Fruit fly (Drosophila melanogaster) whole organism, prepupa: ENCODE data around the gene S6kII.

ENCODE experiments used
- CG11294 ChIP-seq: fragments of 200-800 bp; sonication (Bioruptor generic); IDR thresholded peaks from 2 replicates; pipeline ENCODE4 v1.3.6; 2022; ENCODE audit warnings: missing biosample characterization, missing genetic modification characterization
- CG3032 ChIP-seq: fragments of 200-800 bp; optimal IDR thresholded peaks from 2 replicates; lab custom pipeline; 2019; ENCODE audit warnings: missing biosample characterization, mild to moderate bottlenecking, missing genetic modification characterization, moderate library complexity
- CG6792 ChIP-seq: fragments of 200-800 bp; sonication (Bioruptor generic); optimal IDR thresholded peaks from 3 replicates; lab custom pipeline; 2016; ENCODE audit warnings: missing biosample characterization, missing genetic modification characterization
- Lpt ChIP-seq: fragments of 200-800 bp; sonication (Bioruptor generic); optimal IDR thresholded peaks from 3 replicates; lab custom pipeline; 2016; ENCODE audit warnings: missing biosample characterization, missing genetic modification characterization
- Smox ChIP-seq: fragments of 200-800 bp; sonication (Bioruptor generic); optimal IDR thresholded peaks from 3 replicates; lab custom pipeline; 2016; ENCODE audit warnings: missing biosample characterization, missing genetic modification characterization
- Sox102F ChIP-seq: fragments of 200-800 bp; sonication (Bioruptor generic); optimal IDR thresholded peaks from 2 replicates; lab custom pipeline; 2016; ENCODE audit warnings: missing biosample characterization, mild to moderate bottlenecking, missing genetic modification characterization
- cyc ChIP-seq: fragments of 200-800 bp; sonication (Bioruptor generic); optimal IDR thresholded peaks from 3 replicates; lab custom pipeline; 2016; ENCODE audit warnings: missing biosample characterization, missing genetic modification characterization
- net ChIP-seq: fragments of 200-800 bp; sonication (Bioruptor generic); optimal IDR thresholded peaks from 3 replicates; lab custom pipeline; 2016; ENCODE audit warnings: missing biosample characterization, missing genetic modification characterization
- pdm3 ChIP-seq: fragments of 200-800 bp; sonication (Bioruptor generic); optimal IDR thresholded peaks from 3 replicates; lab custom pipeline; 2016; ENCODE audit warnings: missing biosample characterization, missing genetic modification characterization
- ss ChIP-seq, 2 experiments: fragments of 200-800 bp; sonication (Bioruptor generic); optimal IDR thresholded peaks; 2 replicates in 1 of 2; 3 replicates in 1 of 2; lab custom pipeline; 2017 to 2018; ENCODE audit warnings: mild to moderate bottlenecking in 2 of 2, missing biosample characterization in 2 of 2, missing genetic modification characterization in 2 of 2, moderate library complexity in 1 of 2
- topi ChIP-seq: fragments of 200-800 bp; sonication (Bioruptor generic); optimal IDR thresholded peaks from 3 replicates; lab custom pipeline; 2016; ENCODE audit warnings: missing biosample characterization, missing genetic modification characterization

dm6 chrX:22486487-22486886 is 43.3 kb upstream of the S6kII start:
- TF ChIP-seq Lpt (GFP tag; lab: Kevin White, UChicago) (no peak), topi (GFP tag; lab: Kevin White, UChicago) (no peak), Smox (GFP tag; lab: Kevin White, UChicago) (no peak), ss (GFP tag; optimal IDR thresholded peaks at IDR 0.05; lab: Kevin White, UChicago) (no peak), CG3032 (tag; lab: Kevin White, UChicago) (no peak), net (GFP tag; lab: Kevin White, UChicago) (no peak), CG11294 (GFP tag; lab: Robert Waterston, UW) (no peak), pdm3 (GFP tag; lab: Kevin White, UChicago) (no peak), CG6792 (GFP tag; lab: Kevin White, UChicago) (no peak), cyc (GFP tag; lab: Kevin White, UChicago) (no peak), Sox102F (GFP tag; lab: Kevin White, UChicago) (no peak)
